Worm (Caenorhabditis elegans): ENCODE measurements around the gene ZC302.3.

ZC302.3 gene

DNA sequence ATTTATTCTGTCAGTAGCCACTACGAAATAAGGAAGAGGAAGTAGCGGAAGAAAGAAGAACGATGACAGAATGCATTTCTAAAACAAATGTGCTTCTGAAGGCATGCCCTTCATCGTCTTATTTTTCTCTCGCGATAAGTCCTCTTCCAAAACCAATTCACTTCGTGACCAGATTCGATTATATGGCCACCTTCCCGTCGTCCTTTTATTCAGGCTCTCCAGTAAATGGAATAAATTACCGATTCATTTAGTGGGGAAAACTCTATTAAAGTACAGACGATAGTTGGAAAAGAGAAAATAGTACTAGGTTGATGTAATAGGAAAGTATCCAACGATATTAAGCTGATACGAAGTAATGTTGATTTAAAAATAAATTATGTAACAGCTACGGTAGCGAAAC, 20.0 kb downstream of the ZC302.3 start:
- TF ChIP-seq nhr-12 (tag; optimal IDR thresholded peaks at IDR 0.05) (no peak), elt-2 (tag; optimal IDR thresholded peaks at IDR 0.05) (no peak), ceh-82 (tag; optimal IDR thresholded peaks at IDR 0.05) (no peak), nhr-28 (tag; optimal IDR thresholded peaks at IDR 0.05) (no peak), nhr-11 (tag; optimal IDR thresholded peaks at IDR 0.05) (no peak), fkh-2 (tag; optimal IDR thresholded peaks at IDR 0.05) (no peak), pqm-1 (tag; optimal IDR thresholded peaks at IDR 0.05) (no peak)

DNA sequence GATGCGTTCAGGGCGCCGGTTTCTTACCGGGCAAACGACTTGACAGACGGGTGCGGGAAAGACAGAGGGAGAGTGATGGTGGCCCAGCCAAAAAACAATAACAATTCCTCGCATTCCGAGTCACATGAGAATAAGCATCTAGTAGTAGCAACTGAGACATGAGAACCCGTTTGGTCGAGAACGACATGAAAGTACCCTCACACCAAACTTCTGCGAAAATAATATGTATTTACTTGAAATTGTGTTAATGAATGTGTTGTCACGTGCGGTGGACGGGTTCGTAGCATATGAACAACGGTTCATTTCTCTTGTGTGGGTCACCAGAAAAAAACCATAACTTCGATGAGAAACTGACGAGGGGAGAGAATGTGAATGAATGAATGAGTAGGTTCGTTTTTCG, 20.4 kb downstream of the ZC302.3 start:
- TF ChIP-seq hmg-11 (tag; optimal IDR thresholded peaks at IDR 0.05) (no peak), ceh-82 (tag; optimal IDR thresholded peaks at IDR 0.05) (no peak), ztf-11 (tag; optimal IDR thresholded peaks at IDR 0.05) (no peak), zag-1 (tag; optimal IDR thresholded peaks at IDR 0.05) (no peak), fos-1 (tag; optimal IDR thresholded peaks at IDR 0.05) (no peak), mml-1 (tag; optimal IDR thresholded peaks at IDR 0.05) (no peak), ceh-28 (tag; optimal IDR thresholded peaks at IDR 0.05) (no peak), ceh-16 (tag; optimal IDR thresholded peaks at IDR 0.05) (no peak), ZK546.5 (tag; optimal IDR thresholded peaks at IDR 0.05) (no peak), nhr-25 (tag; optimal IDR thresholded peaks at IDR 0.05) (peak; percentile 31), skn-1 (tag; optimal IDR thresholded peaks at IDR 0.05) (no peak), fkh-2 (tag; optimal IDR thresholded peaks at IDR 0.05) (no peak), egl-5 (tag; optimal IDR thresholded peaks at IDR 0.05) (peak; percentile 73), nhr-11 (tag; optimal IDR thresholded peaks at IDR 0.05) (no peak), nhr-28 (tag; optimal IDR thresholded peaks at IDR 0.05) (no peak), daf-12 (tag; optimal IDR thresholded peaks at IDR 0.05) (no peak), nhr-76 (tag; optimal IDR thresholded peaks at IDR 0.05) (no peak), nfya-1 (tag; optimal IDR thresholded peaks at IDR 0.05; ENCODE audit: insufficient read depth) (peak; percentile 1), ztf-4 (tag; optimal IDR thresholded peaks at IDR 0.05) (no peak), pha-4 (tag; optimal IDR thresholded peaks at IDR 0.05) (no peak), unc-62 (GFP tag; optimal IDR thresholded peaks at IDR 0.05) (no peak), pqm-1 (tag; optimal IDR thresholded peaks at IDR 0.05) (no peak)

DNA sequence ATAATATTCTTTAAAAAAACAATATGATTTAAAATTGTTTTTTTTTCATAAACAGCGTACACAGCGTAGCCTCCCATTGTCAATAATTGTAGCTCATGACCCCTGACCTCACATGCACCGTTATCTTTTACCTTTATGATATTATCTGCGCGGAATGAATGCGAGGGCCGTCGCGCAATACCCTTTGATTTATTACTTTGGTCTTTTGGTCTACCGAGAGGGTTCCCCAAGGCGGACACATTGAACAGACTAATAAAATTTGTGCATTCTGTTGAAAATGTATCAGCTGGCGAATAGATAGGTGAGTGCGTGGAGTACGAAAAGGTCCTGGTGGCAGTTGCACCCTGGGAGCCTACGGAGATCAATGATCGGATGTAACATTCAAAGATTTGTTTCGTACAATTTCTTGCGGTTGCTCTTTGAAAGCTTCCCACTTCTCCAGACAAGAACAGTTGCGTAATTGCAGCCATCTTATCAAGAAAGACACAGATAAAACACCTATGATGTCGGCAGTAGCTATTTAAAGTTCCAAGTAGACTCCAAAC, 20.9 kb downstream of the ZC302.3 start:
- peak; percentile 4 for TF ChIP-seq nhr-43 (tag; optimal IDR thresholded peaks at IDR 0.05; ENCODE audit: poor library complexity, severe bottlenecking)
- TF ChIP-seq jun-1 (tag; optimal IDR thresholded peaks at IDR 0.05): peak; percentile 5
- peak; percentile 24 for TF ChIP-seq elt-2 (tag; optimal IDR thresholded peaks at IDR 0.05)
- peak; percentile 49 for TF ChIP-seq lin-39 (tag; optimal IDR thresholded peaks at IDR 0.05)
- no peak for TF ChIP-seq pha-4 (tag; optimal IDR thresholded peaks at IDR 0.05)

DNA sequence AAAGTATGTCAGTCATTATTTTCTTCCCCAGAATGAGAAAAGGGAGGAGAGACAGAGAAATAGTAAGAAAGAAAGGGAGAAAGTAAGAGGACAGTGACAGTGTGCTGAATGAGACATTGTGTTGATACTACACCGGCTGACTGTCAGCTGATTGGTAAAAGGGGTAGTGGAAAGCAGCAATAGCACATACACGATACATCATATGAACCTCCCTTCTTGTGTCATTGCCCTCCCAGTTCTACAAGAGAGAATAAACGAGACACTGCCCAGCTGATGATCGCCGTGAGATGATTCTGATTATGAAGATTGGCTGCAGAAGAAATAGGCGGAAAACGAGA, 21.5 kb downstream of the ZC302.3 start:
- TF ChIP-seq ceh-82 (tag; optimal IDR thresholded peaks at IDR 0.05) (no peak), eor-1 (tag; optimal IDR thresholded peaks at IDR 0.05) (no peak), mml-1 (tag; optimal IDR thresholded peaks at IDR 0.05) (peak; percentile 52), fos-1 (tag; optimal IDR thresholded peaks at IDR 0.05) (no peak), nhr-25 (tag; optimal IDR thresholded peaks at IDR 0.05) (peak; percentile 80), R02D3.7 (tag; optimal IDR thresholded peaks at IDR 0.05) (no peak), nhr-23 (tag; optimal IDR thresholded peaks at IDR 0.05) (peak; percentile 83), hmg-11 (tag; optimal IDR thresholded peaks at IDR 0.05) (no peak), skn-1 (tag; optimal IDR thresholded peaks at IDR 0.05) (peak; percentile 59), egl-27 (tag; optimal IDR thresholded peaks at IDR 0.05) (no peak), lin-15B (tag; optimal IDR thresholded peaks at IDR 0.05) (no peak), pqm-1 (tag; optimal IDR thresholded peaks at IDR 0.05) (peak; percentile 40), nhr-77 (tag; optimal IDR thresholded peaks at IDR 0.05) (no peak), elt-2 (tag; optimal IDR thresholded peaks at IDR 0.05) (peak; percentile 70), aly-2 (tag; optimal IDR thresholded peaks at IDR 0.05) (no peak), zag-1 (tag; optimal IDR thresholded peaks at IDR 0.05) (no peak), lin-39 (tag; optimal IDR thresholded peaks at IDR 0.05) (peak; percentile 48), nhr-76 (tag; optimal IDR thresholded peaks at IDR 0.05) (no peak), nhr-43 (tag; optimal IDR thresholded peaks at IDR 0.05; ENCODE audit: poor library complexity, severe bottlenecking) (peak; percentile 77), nhr-237 (tag; optimal IDR thresholded peaks at IDR 0.05) (no peak), fkh-2 (tag; optimal IDR thresholded peaks at IDR 0.05) (no peak), nhr-12 (tag; optimal IDR thresholded peaks at IDR 0.05) (no peak), lsy-12 (tag; optimal IDR thresholded peaks at IDR 0.05) (peak; percentile 22), tbx-2 (tag; optimal IDR thresholded peaks at IDR 0.05) (no peak), ceh-28 (tag; optimal IDR thresholded peaks at IDR 0.05) (no peak), snpc-4 (tag; optimal IDR thresholded peaks at IDR 0.05) (peak; percentile 18), unc-39 (tag; optimal IDR thresholded peaks at IDR 0.05) (no peak), ztf-11 (tag; optimal IDR thresholded peaks at IDR 0.05) (no peak), egl-5 (tag; optimal IDR thresholded peaks at IDR 0.05) (peak; percentile 58), jun-1 (tag; optimal IDR thresholded peaks at IDR 0.05) (peak; percentile 65), ZK546.5 (tag; optimal IDR thresholded peaks at IDR 0.05) (no peak), unc-62 (GFP tag; optimal IDR thresholded peaks at IDR 0.05) (peak; percentile 8), elt-1 (tag; optimal IDR thresholded peaks at IDR 0.05) (no peak), pha-4 (tag; optimal IDR thresholded peaks at IDR 0.05) (peak; percentile 80), sea-2 (GFP tag; optimal IDR thresholded peaks at IDR 0.05) (no peak), ceh-9 (tag; optimal IDR thresholded peaks at IDR 0.05) (no peak), ama-1 (optimal IDR thresholded peaks at IDR 0.05) (no peak), mdl-1 (tag; optimal IDR thresholded peaks at IDR 0.05) (peak; percentile 53), nhr-11 (tag; optimal IDR thresholded peaks at IDR 0.05) (no peak), nhr-67 (tag; optimal IDR thresholded peaks at IDR 0.05) (no peak)

Measured in whole organism, L3 larva.